Fruit fly (Drosophila melanogaster) whole organism, wandering third instar larva: ENCODE results near the gene Sulf1.

Experiments used
- Abd-B ChIP-seq: fragments of >200 bp; optimal IDR thresholded peaks from 2 replicates; lab custom pipeline; 2017; ENCODE audit warnings: missing biosample characterization, missing genetic modification characterization
- CG32264 ChIP-seq: fragments of 200-800 bp; sonication (Bioruptor generic); optimal IDR thresholded peaks from 2 replicates; lab custom pipeline; 2016; ENCODE audit warnings: missing biosample characterization, missing genetic modification characterization
- CG9705 ChIP-seq: fragments of 200-800 bp; sonication (Bioruptor generic); optimal IDR thresholded peaks from 2 replicates; lab custom pipeline; 2018; ENCODE audit warnings: missing biosample characterization, mild to moderate bottlenecking, missing genetic modification characterization
- CrebA ChIP-seq: fragments of 200-800 bp; sonication (Bioruptor generic); optimal IDR thresholded peaks from 2 replicates; lab custom pipeline; 2016; ENCODE audit warnings: missing biosample characterization, mild to moderate bottlenecking, missing genetic modification characterization, borderline replicate concordance
- Dfd ChIP-seq: fragments of >200 bp; optimal IDR thresholded peaks from 2 replicates; lab custom pipeline; 2017; ENCODE audit warnings: missing biosample characterization, missing genetic modification characterization
- Dif ChIP-seq: fragments of 200-275, 200-300 bp; sonication (Bioruptor generic); optimal IDR thresholded peaks from 2 replicates; lab custom pipeline; 2018; ENCODE audit warnings: missing biosample characterization, missing genetic modification characterization; ENCODE audit not compliant: partially characterized antibody
- GATAd ChIP-seq: sonication (Bioruptor generic); optimal IDR thresholded peaks from 2 replicates; lab custom pipeline; 2016; ENCODE audit warnings: missing biosample characterization, missing genetic modification characterization
- HLH106 ChIP-seq: fragments of 200-800 bp; optimal IDR thresholded peaks from 3 replicates; lab custom pipeline; 2019; ENCODE audit warnings: missing biosample characterization, mild to moderate bottlenecking, missing genetic modification characterization, moderate library complexity
- Hnf4 ChIP-seq: fragments of 200-800 bp; sonication (Bioruptor generic); optimal IDR thresholded peaks from 2 replicates; lab custom pipeline; 2016; ENCODE audit warnings: missing biosample characterization, mild to moderate bottlenecking, missing genetic modification characterization
- Hr78 ChIP-seq: fragments of >200 bp; optimal IDR thresholded peaks from 2 replicates; lab custom pipeline; 2017; ENCODE audit warnings: missing biosample characterization, missing genetic modification characterization
- Hr83 ChIP-seq: fragments of 200-300 bp; sonication (Bioruptor generic); optimal IDR thresholded peaks from 2 replicates; lab custom pipeline; 2016; ENCODE audit warnings: missing biosample characterization, mild to moderate bottlenecking, missing genetic modification characterization, moderate library complexity; ENCODE audit not compliant: poor library complexity, severe bottlenecking
- Jra ChIP-seq: sonication (Bioruptor generic); optimal IDR thresholded peaks from 2 replicates; lab custom pipeline; 2016; ENCODE audit warnings: missing biosample characterization, missing genetic modification characterization
- Mio ChIP-seq: sonication (Bioruptor generic); optimal IDR thresholded peaks from 2 replicates; lab custom pipeline; 2016; ENCODE audit warnings: missing biosample characterization, missing genetic modification characterization
- Myc ChIP-seq: fragments of >200 bp; optimal IDR thresholded peaks from 2 replicates; lab custom pipeline; 2017
- N ChIP-seq: fragments of >200 bp; optimal IDR thresholded peaks from 2 replicates; lab custom pipeline; 2018; ENCODE audit warnings: missing biosample characterization, missing external identifiers, missing genetic modification characterization
- OdsH ChIP-seq: fragments of 200-800 bp; sonication (Bioruptor generic); optimal IDR thresholded peaks from 2 replicates; lab custom pipeline; 2016; ENCODE audit warnings: missing biosample characterization, mild to moderate bottlenecking, missing genetic modification characterization
- Sp1 ChIP-seq: fragments of 200-800 bp; sonication (Bioruptor generic); optimal IDR thresholded peaks from 3 replicates; lab custom pipeline; 2019; ENCODE audit warnings: missing biosample characterization, mild to moderate bottlenecking, missing genetic modification characterization, moderate library complexity
- Vsx2 ChIP-seq: fragments of 200-300, 225-300 bp; sonication (Bioruptor generic); optimal IDR thresholded peaks from 2 replicates; lab custom pipeline; 2018; ENCODE audit warnings: missing biosample characterization, missing genetic modification characterization; ENCODE audit not compliant: partially characterized antibody
- br ChIP-seq: fragments of 200-800 bp; sonication (Bioruptor generic); optimal IDR thresholded peaks from 2 replicates; lab custom pipeline; 2016; ENCODE audit warnings: missing biosample characterization, missing genetic modification characterization
- brk ChIP-seq: fragments of 200-800 bp; sonication (Bioruptor generic); optimal IDR thresholded peaks from 2 replicates; lab custom pipeline; 2016; ENCODE audit warnings: missing biosample characterization, mild to moderate bottlenecking, missing genetic modification characterization
- dl ChIP-seq, 2 experiments: fragments of 175-275, 200-275 bp in 1 of 2; fragments of 200-275 bp in 1 of 2; sonication (Bioruptor generic); optimal IDR thresholded peaks; lab custom pipeline; 2018; ENCODE audit warnings: mild to moderate bottlenecking in 2 of 2, missing biosample characterization in 2 of 2, missing genetic modification characterization in 2 of 2, moderate library complexity in 2 of 2; ENCODE audit not compliant: partially characterized antibody in 2 of 2, insufficient read depth in 1 of 2
- dmrt93B ChIP-seq: fragments of 200-800 bp; sonication (Bioruptor generic); optimal IDR thresholded peaks from 2 replicates; lab custom pipeline; 2018; ENCODE audit warnings: missing biosample characterization, mild to moderate bottlenecking, missing genetic modification characterization
- dsf ChIP-seq: sonication (Bioruptor generic); optimal IDR thresholded peaks from 2 replicates; lab custom pipeline; 2016; ENCODE audit warnings: missing biosample characterization, missing genetic modification characterization, borderline replicate concordance
- ey ChIP-seq: fragments of 200-800 bp; sonication (Bioruptor generic); optimal IDR thresholded peaks from 2 replicates; lab custom pipeline; 2016; ENCODE audit warnings: missing biosample characterization, missing genetic modification characterization
- foxo ChIP-seq, 2 experiments: fragments of 200-800 bp; sonication (Bioruptor generic); optimal IDR thresholded peaks; 2 replicates in 1 of 2; 3 replicates in 1 of 2; lab custom pipeline; 2016 to 2017; ENCODE audit warnings: missing biosample characterization in 2 of 2, missing genetic modification characterization in 2 of 2
- fru ChIP-seq: fragments of 200-800 bp; sonication (Bioruptor generic); optimal IDR thresholded peaks from 3 replicates; lab custom pipeline; 2016; ENCODE audit warnings: missing biosample characterization, mild to moderate bottlenecking, missing genetic modification characterization
- h ChIP-seq: fragments of 200-800 bp; sonication (Bioruptor generic); optimal IDR thresholded peaks from 3 replicates; lab custom pipeline; 2016; ENCODE audit warnings: missing biosample characterization, mild to moderate bottlenecking, missing genetic modification characterization
- jim ChIP-seq: fragments of 175-275, 200-325 bp; sonication (Bioruptor generic); optimal IDR thresholded peaks from 2 replicates; lab custom pipeline; 2016; ENCODE audit warnings: missing biosample characterization, mild to moderate bottlenecking, missing genetic modification characterization
- lola ChIP-seq: fragments of >200 bp; optimal IDR thresholded peaks from 2 replicates; lab custom pipeline; 2017; ENCODE audit warnings: missing biosample characterization, missing genetic modification characterization
- pan ChIP-seq: fragments of >200 bp; optimal IDR thresholded peaks from 2 replicates; lab custom pipeline; 2017
- psq ChIP-seq: fragments of 200-800 bp; sonication (Bioruptor generic); optimal IDR thresholded peaks from 3 replicates; lab custom pipeline; 2017; ENCODE audit warnings: missing biosample characterization, mild to moderate bottlenecking, missing genetic modification characterization, moderate library complexity
- rgr ChIP-seq: fragments of 200-800 bp; sonication (Bioruptor generic); optimal IDR thresholded peaks from 3 replicates; lab custom pipeline; 2016; ENCODE audit warnings: missing biosample characterization, mild to moderate bottlenecking, missing genetic modification characterization
- sage ChIP-seq: fragments of 200-800 bp; sonication (Bioruptor generic); optimal IDR thresholded peaks from 2 replicates; lab custom pipeline; 2016; ENCODE audit warnings: missing biosample characterization, mild to moderate bottlenecking, missing genetic modification characterization
- sv ChIP-seq: fragments of 200-800 bp; sonication (Bioruptor generic); optimal IDR thresholded peaks from 3 replicates; lab custom pipeline; 2016; ENCODE audit warnings: missing biosample characterization, missing genetic modification characterization
- tai ChIP-seq: sonication (Bioruptor generic); optimal IDR thresholded peaks from 2 replicates; lab custom pipeline; 2016; ENCODE audit warnings: missing biosample characterization, missing genetic modification characterization
- usp ChIP-seq: fragments of >200 bp; optimal IDR thresholded peaks from 2 replicates; lab custom pipeline; 2017; ENCODE audit warnings: missing biosample characterization, missing genetic modification characterization
- woc ChIP-seq: sonication (Bioruptor generic); optimal IDR thresholded peaks from 2 replicates; lab custom pipeline; 2016; ENCODE audit warnings: missing biosample characterization, mild to moderate bottlenecking, missing genetic modification characterization

Gene Sulf1

DNA sequence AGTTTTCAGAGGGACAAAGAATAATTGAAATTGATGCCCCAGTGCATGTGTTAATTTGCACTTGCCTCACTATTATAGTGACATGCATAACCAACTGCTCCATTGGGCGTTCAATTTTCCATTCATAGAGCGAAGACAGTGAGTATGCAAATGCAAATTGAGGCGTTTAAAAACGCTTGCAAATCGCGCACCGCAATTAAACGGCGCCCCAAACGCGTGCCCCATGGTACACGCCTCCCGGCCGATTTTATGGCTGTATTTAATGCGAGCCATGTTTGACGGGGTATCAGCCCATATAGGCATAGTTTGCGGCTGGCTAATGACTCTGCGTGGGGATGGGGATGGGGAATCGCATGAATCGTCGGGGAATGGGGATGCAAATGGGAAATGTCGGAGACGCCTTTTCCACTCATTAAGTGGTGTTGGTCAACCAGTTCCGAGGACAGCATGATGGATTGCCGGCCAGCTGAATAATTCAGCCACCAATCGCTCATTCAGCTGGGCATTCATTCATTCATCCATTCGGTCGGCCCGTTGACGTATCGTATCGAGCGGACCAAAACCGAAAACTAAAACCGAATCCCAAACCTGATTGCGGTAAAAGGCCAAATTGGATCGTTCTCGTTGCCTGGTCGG, 3.8 kb downstream of the Sulf1 start:
- TF ChIP-seq foxo (GFP tag; optimal IDR thresholded peaks at IDR 0.05; lab: Kevin White, UChicago) (no peak), woc (GFP tag; lab: Kevin White, UChicago) (no peak), h (GFP tag; lab: Kevin White, UChicago) (no peak), usp (GFP tag; lab: Kevin White, UChicago) (no peak), psq (GFP tag; lab: Kevin White, UChicago) (no peak), CG9705 (GFP tag; lab: Kevin White, UChicago) (no peak), Myc (no peak), CrebA (GFP tag; lab: Kevin White, UChicago) (no peak), pan (lab: Kevin White, UChicago) (no peak), N (GFP tag; lab: Kevin White, UChicago) (no peak), Hr83 (GFP tag; lab: Kevin White, UChicago) (no peak), CG32264 (GFP tag; lab: Kevin White, UChicago) (no peak), jim (GFP tag; lab: Kevin White, UChicago) (no peak), dsf (GFP tag; lab: Kevin White, UChicago) (no peak), Mio (GFP tag; lab: Kevin White, UChicago) (no peak)

DNA sequence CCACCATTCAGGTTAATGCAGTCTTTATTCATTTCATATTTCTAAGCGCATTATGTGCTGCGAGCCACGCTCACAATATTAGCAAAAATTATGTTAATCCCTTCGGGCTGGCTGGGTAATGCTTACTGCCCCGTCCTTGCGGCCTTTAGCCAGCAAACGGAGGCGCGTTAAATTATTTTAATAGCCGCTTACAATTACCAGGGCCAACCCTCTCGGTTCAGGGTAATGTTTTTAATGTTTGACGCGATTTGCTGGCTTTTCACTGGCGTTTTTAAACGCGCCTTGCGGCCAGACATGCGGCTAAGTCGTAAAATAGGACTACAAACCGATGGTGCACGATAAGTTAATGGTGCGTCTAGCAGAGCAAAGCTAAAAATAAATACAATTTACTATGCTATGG, 4.6 kb downstream of the Sulf1 start:
- TF ChIP-seq Abd-B (GFP tag; lab: Kevin White, UChicago) = no peak
- no peak for TF ChIP-seq CG9705 (GFP tag; lab: Kevin White, UChicago)
- TF ChIP-seq Dfd (GFP tag; lab: Kevin White, UChicago) = no peak
- no peak for TF ChIP-seq dmrt93B (GFP tag; lab: Kevin White, UChicago)
- no peak for TF ChIP-seq dsf (GFP tag; lab: Kevin White, UChicago)
- no peak for TF ChIP-seq sv (GFP tag; lab: Kevin White, UChicago)
- TF ChIP-seq HLH106 (tag; lab: Kevin White, UChicago) = no peak
- TF ChIP-seq CrebA (GFP tag; lab: Kevin White, UChicago) = no peak
- no peak for TF ChIP-seq usp (GFP tag; lab: Kevin White, UChicago)
- TF ChIP-seq Mio (GFP tag; lab: Kevin White, UChicago) = no peak
- TF ChIP-seq h (GFP tag; lab: Kevin White, UChicago) = no peak
- no peak for TF ChIP-seq Dif (GFP tag; lab: Kevin White, UChicago)
- no peak for TF ChIP-seq fru (GFP tag; lab: Kevin White, UChicago)
- TF ChIP-seq CG32264 (GFP tag; lab: Kevin White, UChicago) = no peak
- TF ChIP-seq Hr78 (GFP tag; lab: Kevin White, UChicago) = no peak
- TF ChIP-seq sage (GFP tag; lab: Kevin White, UChicago) = no peak
- TF ChIP-seq foxo (GFP tag; optimal IDR thresholded peaks at IDR 0.05; lab: Kevin White, UChicago) = no peak
- no peak for TF ChIP-seq N (GFP tag; lab: Kevin White, UChicago)
- TF ChIP-seq br (GFP tag; lab: Kevin White, UChicago) = no peak

DNA sequence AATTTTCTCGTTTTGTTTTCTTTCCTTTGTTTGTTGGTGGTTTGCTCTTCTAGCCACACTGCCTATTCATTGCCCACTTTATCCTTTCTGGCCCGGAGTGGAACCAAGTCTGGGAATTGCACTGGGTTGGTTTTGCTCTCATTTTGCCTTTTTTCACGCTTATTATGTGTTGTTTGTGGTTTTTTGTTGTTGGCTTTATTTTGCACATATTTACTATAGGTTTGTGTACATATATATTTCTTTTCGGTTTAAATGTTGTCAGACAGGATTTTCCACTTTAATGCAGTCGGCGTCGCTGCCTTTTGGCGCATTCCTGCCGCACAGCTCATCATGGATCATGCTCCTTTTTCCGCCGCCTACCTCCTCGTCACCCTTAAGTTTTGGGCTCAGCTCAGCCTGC, 5.0 kb downstream of the Sulf1 start:
- no peak for TF ChIP-seq CrebA (GFP tag; lab: Kevin White, UChicago)
- TF ChIP-seq Vsx2 = peak; percentile 20

DNA sequence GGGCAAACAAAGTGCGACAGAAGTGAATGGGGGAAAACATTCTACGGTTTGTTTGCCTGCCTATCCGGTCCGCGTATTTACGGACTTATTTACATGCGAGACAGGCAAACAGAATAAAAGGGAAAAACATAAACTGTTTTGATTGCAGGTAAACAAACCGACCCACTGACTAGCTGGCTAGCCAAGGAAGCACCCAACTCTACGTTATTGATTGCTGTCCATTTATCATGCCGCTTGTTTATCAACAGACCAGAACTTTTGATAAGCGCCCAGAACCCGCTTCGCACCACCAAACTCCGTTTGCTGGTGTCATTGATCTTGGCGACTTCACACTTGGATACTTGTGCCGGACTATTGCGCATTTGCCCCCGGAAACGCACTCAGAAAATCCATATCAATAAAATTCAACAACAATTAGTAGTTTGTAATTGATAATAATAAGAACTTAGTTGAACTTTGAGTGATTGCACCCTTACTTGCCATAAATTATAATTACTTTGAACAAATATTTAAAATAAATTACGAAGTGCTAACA, 7.5 kb downstream of the Sulf1 start:
- TF ChIP-seq sv (GFP tag; lab: Kevin White, UChicago) (peak; percentile 14), brk (no peak), Hnf4 (no peak), CG9705 (GFP tag; lab: Kevin White, UChicago) (no peak), Myc (no peak), pan (lab: Kevin White, UChicago) (no peak), Hr83 (GFP tag; lab: Kevin White, UChicago) (no peak), h (GFP tag; lab: Kevin White, UChicago) (peak; percentile 33), GATAd (GFP tag; lab: Kevin White, UChicago) (no peak), Mio (GFP tag; lab: Kevin White, UChicago) (no peak), br (GFP tag; lab: Kevin White, UChicago) (no peak), Dfd (GFP tag; lab: Kevin White, UChicago) (no peak), Jra (no peak), dl (GFP tag; optimal IDR thresholded peaks at IDR 0.05; lab: Kevin White, UChicago; ENCODE audit: insufficient read depth in 1 of 2, partially characterized antibody in 2 of 2) (no peak), ey (GFP tag; lab: Kevin White, UChicago) (peak; percentile 9), N (GFP tag; lab: Kevin White, UChicago) (no peak), CG32264 (GFP tag; lab: Kevin White, UChicago) (no peak), tai (no peak), rgr (peak; percentile 15), dsf (GFP tag; lab: Kevin White, UChicago) (no peak), OdsH (GFP tag; lab: Kevin White, UChicago) (peak; percentile 22), Sp1 (GFP tag; lab: Kevin White, UChicago) (peak; percentile 35), lola (GFP tag; lab: Kevin White, UChicago) (no peak), Vsx2 (no peak), Abd-B (GFP tag; lab: Kevin White, UChicago) (no peak), Dif (GFP tag; lab: Kevin White, UChicago) (no peak), jim (GFP tag; lab: Kevin White, UChicago) (no peak), sage (GFP tag; lab: Kevin White, UChicago) (no peak), foxo (GFP tag; optimal IDR thresholded peaks at IDR 0.05; lab: Kevin White, UChicago) (peak in 1 of 2 experiments; percentile 46), fru (GFP tag; lab: Kevin White, UChicago) (peak; percentile 10), Hr78 (GFP tag; lab: Kevin White, UChicago) (no peak), psq (GFP tag; lab: Kevin White, UChicago) (no peak), usp (GFP tag; lab: Kevin White, UChicago) (no peak)
